Worm (Caenorhabditis elegans) whole organism, mixed stage, embryonic: ENCODE data around the gene rocf-1.

Experiments used
- M03D4.4 ChIP-seq: sonication (generic microtip); optimal IDR thresholded peaks from 2 replicates; lab custom pipeline; 2017; ENCODE audit warnings: mild to moderate bottlenecking, missing genetic modification characterization, missing compliant biosample characterization
- blmp-1 ChIP-seq: fragments of 150-350 bp; optimal IDR thresholded peaks from 2 replicates; lab custom pipeline; 2014; ENCODE audit warnings: missing biosample characterization, missing genetic modification characterization
- drap-1 ChIP-seq: fragments of 200-800 bp; sonication (Bioruptor generic); optimal IDR thresholded peaks from 3 replicates; lab custom pipeline; 2018; ENCODE audit warnings: mild to moderate bottlenecking, missing genetic modification characterization, missing compliant biosample characterization
- elt-3 ChIP-seq: fragments of 150-350 bp; optimal IDR thresholded peaks from 2 replicates; lab custom pipeline; 2014; ENCODE audit warnings: missing biosample characterization, missing genetic modification characterization
- ham-2 ChIP-seq: fragments of 200-800 bp; sonication (Bioruptor generic); optimal IDR thresholded peaks from 2 replicates; lab custom pipeline; 2018; ENCODE audit warnings: mild to moderate bottlenecking, missing genetic modification characterization, missing compliant biosample characterization
- lin-13 ChIP-seq: fragments of 150-350 bp; optimal IDR thresholded peaks from 2 replicates; lab custom pipeline; 2014; ENCODE audit warnings: missing biosample characterization, missing genetic modification characterization
- mab-5 ChIP-seq: fragments of 150-350 bp; optimal IDR thresholded peaks from 2 replicates; lab custom pipeline; 2014; ENCODE audit warnings: missing biosample characterization, missing genetic modification characterization
- mep-1 ChIP-seq: fragments of 150-350 bp; optimal IDR thresholded peaks from 2 replicates; lab custom pipeline; 2017; ENCODE audit warnings: missing biosample characterization, missing genetic modification reagents, missing genetic modification characterization, inconsistent platforms
- pha-4 ChIP-seq: fragments of 150-350 bp; optimal IDR thresholded peaks from 2 replicates; lab custom pipeline; 2018; ENCODE audit warnings: missing biosample characterization, missing genetic modification reagents, missing genetic modification characterization
- snpc-4 ChIP-seq: fragments of 150-350 bp; optimal IDR thresholded peaks from 2 replicates; lab custom pipeline; 2014; ENCODE audit warnings: missing biosample characterization, missing genetic modification characterization
- unc-39 ChIP-seq: fragments of 150-350 bp; optimal IDR thresholded peaks from 2 replicates; lab custom pipeline; 2014; ENCODE audit warnings: missing biosample characterization, missing genetic modification characterization

DNA sequence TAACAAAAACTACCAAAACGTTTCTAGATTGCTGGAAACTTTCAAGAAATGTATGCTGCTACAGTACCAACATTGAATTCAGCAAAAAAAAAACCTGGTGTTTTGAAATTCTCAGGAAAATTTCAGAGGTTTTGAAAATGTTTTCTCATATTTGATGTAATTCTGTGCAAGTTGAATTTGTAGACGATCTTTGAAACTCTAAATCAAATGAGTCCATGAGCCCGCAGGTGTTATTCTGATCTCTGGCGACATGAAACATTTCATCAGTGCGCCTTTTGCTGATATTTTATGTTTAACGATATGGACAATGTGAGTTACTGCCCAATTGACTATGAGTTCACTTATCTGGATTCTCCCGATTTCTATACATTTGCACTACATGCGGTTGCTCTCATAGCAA, 29.4 kb upstream of the rocf-1 start, which contains the start of gene srh-218:
- TF ChIP-seq unc-39 (tag; lab: Kevin White, UChicago) = no peak
- no peak for TF ChIP-seq mab-5 (tag; lab: Kevin White, UChicago)
- TF ChIP-seq ham-2 (GFP tag; lab: Kevin White, UChicago) = no peak
- no peak for TF ChIP-seq mep-1 (tag; lab: Kevin White, UChicago)
- no peak for TF ChIP-seq pha-4 (tag; lab: Kevin White, UChicago)
- TF ChIP-seq M03D4.4 (tag; lab: Kevin White, UChicago) = no peak
- no peak for TF ChIP-seq snpc-4 (tag; lab: Kevin White, UChicago)
- no peak for TF ChIP-seq lin-13 (tag; lab: Kevin White, UChicago)
- TF ChIP-seq blmp-1 (tag; lab: Kevin White, UChicago) = no peak
- TF ChIP-seq drap-1 (GFP tag; lab: Kevin White, UChicago) = no peak
- no peak for TF ChIP-seq elt-3 (tag; lab: Kevin White, UChicago)
